Fruit fly (Drosophila melanogaster) whole organism, pupa: Measurements from ENCODE around the gene Rab35.
"Not testable (repeated sequence)": the region's sequence is repeated elsewhere in the genome, so short reads cannot be mapped to it uniquely, and the experiment has no call there.

ENCODE experiments used
- CG15710 ChIP-seq: fragments of 200-800 bp; sonication (Bioruptor generic); optimal IDR thresholded peaks from 2 replicates; lab custom pipeline; 2018; ENCODE audit warnings: missing biosample characterization, mild to moderate bottlenecking, missing genetic modification characterization, moderate library complexity
- Ets98B ChIP-seq: fragments of 200-800 bp; sonication (Bioruptor generic); IDR thresholded peaks from 2 replicates; pipeline ENCODE4 v1.3.6; 2022; ENCODE audit warnings: missing biosample characterization, missing genetic modification characterization
- fd96Ca ChIP-seq: fragments of 200-800 bp; sonication (Bioruptor generic); IDR thresholded peaks from 3 replicates; pipeline ENCODE4 v1.3.6; 2022; ENCODE audit warnings: missing biosample characterization, missing genetic modification characterization

DNA sequence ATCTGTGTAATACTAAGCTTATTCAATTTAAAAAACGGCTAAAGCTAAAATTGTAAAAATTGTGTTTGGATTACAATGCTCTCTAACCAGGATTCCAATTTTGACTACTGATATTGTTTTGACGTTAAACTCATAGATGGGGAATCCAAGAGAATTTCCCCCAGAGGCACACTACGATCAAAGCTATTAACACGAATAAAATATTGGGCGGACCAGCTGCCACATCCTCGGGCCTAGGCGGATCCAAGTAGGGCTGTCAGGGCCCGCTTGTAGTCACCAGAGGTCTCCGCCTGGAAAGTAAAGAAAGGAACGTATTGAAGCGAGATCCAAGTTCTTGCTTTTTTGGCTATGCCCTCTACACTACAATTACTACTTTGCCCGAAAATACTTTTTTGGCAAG, 34.5 kb upstream of the Rab35 start, which contains the start of gene Sdic3:
- TF ChIP-seq CG15710; fd96Ca (GFP tag; lab: Robert Waterston, UW); Ets98B (GFP tag; lab: Robert Waterston, UW): not testable (repeated sequence)
